Fruit fly (Drosophila melanogaster) whole organism, embryonic: ENCODE results near the gene CG11600.

Experiments used
- Bdp1 ChIP-seq: fragments of 200-800 bp; sonication (Bioruptor generic); optimal IDR thresholded peaks from 3 replicates; lab custom pipeline; 2016; ENCODE audit warnings: missing biosample characterization, missing genetic modification characterization
- BtbVII ChIP-seq: fragments of 200-800 bp; sonication (Bioruptor generic); optimal IDR thresholded peaks from 3 replicates; lab custom pipeline; 2017; ENCODE audit warnings: missing biosample characterization, mild to moderate bottlenecking, missing genetic modification characterization
- C15 ChIP-seq: fragments of 200-800 bp; sonication (Bioruptor generic); IDR thresholded peaks from 3 replicates; pipeline ENCODE4 v1.3.6; 2022; ENCODE audit warnings: missing biosample characterization, missing genetic modification characterization
- CG10147 ChIP-seq: fragments of 200-800 bp; sonication (Bioruptor generic); optimal IDR thresholded peaks from 2 replicates; lab custom pipeline; 2019; ENCODE audit warnings: missing biosample characterization, mild to moderate bottlenecking, missing genetic modification characterization, moderate library complexity
- CG10267 ChIP-seq: fragments of 200-800 bp; sonication (Bioruptor generic); optimal IDR thresholded peaks from 2 replicates; lab custom pipeline; 2018; ENCODE audit warnings: missing biosample characterization, mild to moderate bottlenecking, missing genetic modification characterization, moderate library complexity
- CG10274 ChIP-seq: fragments of 200-800 bp; sonication (Bioruptor generic); optimal IDR thresholded peaks from 3 replicates; lab custom pipeline; 2017; ENCODE audit warnings: missing biosample characterization, mild to moderate bottlenecking, missing genetic modification characterization
- CG10462 ChIP-seq: fragments of 200-800 bp; sonication (Bioruptor generic); optimal IDR thresholded peaks from 2 replicates; lab custom pipeline; 2016; ENCODE audit warnings: missing biosample characterization, missing genetic modification characterization
- CG11247 ChIP-seq: fragments of 200-800 bp; sonication (Bioruptor generic); IDR thresholded peaks from 2 replicates; pipeline ENCODE4 v1.3.6; 2022; ENCODE audit warnings: missing biosample characterization, missing genetic modification characterization
- CG11398 ChIP-seq: fragments of 200-800 bp; sonication (Bioruptor generic); optimal IDR thresholded peaks from 2 replicates; lab custom pipeline; 2016; ENCODE audit warnings: missing biosample characterization, missing genetic modification characterization
- CG13287 ChIP-seq: fragments of 200-800 bp; sonication (Bioruptor generic); IDR thresholded peaks from 2 replicates; pipeline ENCODE4 v1.3.6; 2022; ENCODE audit warnings: missing biosample characterization, missing genetic modification characterization; ENCODE audit not compliant: partially characterized antibody
- CG14860 ChIP-seq: fragments of 200-800 bp; sonication (Bioruptor generic); IDR thresholded peaks from 3 replicates; pipeline ENCODE4 v1.3.6; 2022; ENCODE audit warnings: missing biosample characterization, missing genetic modification characterization; ENCODE audit not compliant: partially characterized antibody
- CG1602 ChIP-seq: fragments of 200-800 bp; sonication (Bioruptor generic); optimal IDR thresholded peaks from 3 replicates; lab custom pipeline; 2016; ENCODE audit warnings: missing biosample characterization, missing genetic modification characterization
- CG16863 ChIP-seq: fragments of 200-800 bp; sonication (Bioruptor generic); optimal IDR thresholded peaks from 3 replicates; lab custom pipeline; 2016; ENCODE audit warnings: missing biosample characterization, missing genetic modification characterization
- CG18764 ChIP-seq: fragments of 200-800 bp; sonication (Bioruptor generic); optimal IDR thresholded peaks from 3 replicates; lab custom pipeline; 2016; ENCODE audit warnings: missing biosample characterization, missing genetic modification characterization
- CG34224 ChIP-seq: fragments of 200-800 bp; sonication (Bioruptor generic); IDR thresholded peaks from 3 replicates; pipeline ENCODE4 v1.3.6; 2022; ENCODE audit warnings: missing biosample characterization, missing genetic modification characterization; ENCODE audit not compliant: partially characterized antibody
- CG34376 ChIP-seq: fragments of 200-800 bp; sonication (Bioruptor generic); optimal IDR thresholded peaks from 2 replicates; lab custom pipeline; 2018; ENCODE audit warnings: missing biosample characterization, mild to moderate bottlenecking, missing genetic modification characterization
- CG3838 ChIP-seq: fragments of 200-800 bp; sonication (Bioruptor generic); optimal IDR thresholded peaks from 3 replicates; lab custom pipeline; 2016; ENCODE audit warnings: missing biosample characterization, missing genetic modification characterization
- CG6175 ChIP-seq: fragments of 200-800 bp; sonication (Bioruptor generic); IDR thresholded peaks from 3 replicates; pipeline ENCODE4 v1.3.6; 2022; ENCODE audit warnings: missing biosample characterization, missing genetic modification characterization
- CG8765 ChIP-seq: fragments of 200-800 bp; sonication (Bioruptor generic); IDR thresholded peaks from 2 replicates; pipeline ENCODE4 v1.3.6; 2022; ENCODE audit warnings: missing biosample characterization, missing genetic modification characterization
- CG9817 ChIP-seq: fragments of 200-800 bp; sonication (Bioruptor generic); optimal IDR thresholded peaks from 2 replicates; lab custom pipeline; 2018; ENCODE audit warnings: missing biosample characterization, mild to moderate bottlenecking, missing genetic modification characterization, moderate library complexity
- Doc3 ChIP-seq: fragments of 200-800 bp; sonication (Bioruptor generic); IDR thresholded peaks from 3 replicates; pipeline ENCODE4 v1.3.6; 2022; ENCODE audit warnings: missing biosample characterization, missing genetic modification characterization; ENCODE audit not compliant: partially characterized antibody
- Eip74EF ChIP-seq, 2 experiments: fragments of 200-800 bp in 1 of 2; fragments of >200 bp in 1 of 2; sonication (Bioruptor generic) in 1 of 2; optimal IDR thresholded peaks; 2 replicates each; lab custom pipeline; 2017 to 2019; ENCODE audit warnings: missing biosample characterization in 2 of 2, missing genetic modification characterization in 2 of 2, mild to moderate bottlenecking in 1 of 2, moderate library complexity in 1 of 2
- H15 ChIP-seq: fragments of 200-800 bp; sonication (Bioruptor generic); IDR thresholded peaks from 3 replicates; pipeline ENCODE4 v1.3.6; 2022; ENCODE audit warnings: missing biosample characterization, missing genetic modification characterization
- Hey ChIP-seq: fragments of 200-800 bp; sonication (Bioruptor generic); optimal IDR thresholded peaks from 3 replicates; lab custom pipeline; 2018; ENCODE audit warnings: missing biosample characterization, mild to moderate bottlenecking, missing genetic modification characterization
- HmgD ChIP-seq: fragments of 200-800 bp; sonication (Bioruptor generic); optimal IDR thresholded peaks from 3 replicates; lab custom pipeline; 2016; ENCODE audit warnings: missing biosample characterization, missing genetic modification characterization
- Kr ChIP-seq: fragments of 200-800 bp; sonication (Bioruptor generic); optimal IDR thresholded peaks from 2 replicates; lab custom pipeline; 2017; ENCODE audit warnings: missing biosample characterization, mild to moderate bottlenecking, missing genetic modification characterization
- MBD-R2 ChIP-seq: fragments of 200-800 bp; sonication (Bioruptor generic); IDR thresholded peaks from 2 replicates; pipeline ENCODE4 v1.3.6; 2022; ENCODE audit warnings: missing biosample characterization, missing genetic modification characterization
- Mad ChIP-seq: fragments of 200-800 bp; sonication (Bioruptor generic); optimal IDR thresholded peaks from 2 replicates; lab custom pipeline; 2016; ENCODE audit warnings: missing biosample characterization, missing genetic modification characterization
- NFAT ChIP-seq: fragments of 200-800 bp; sonication (Bioruptor generic); IDR thresholded peaks from 2 replicates; pipeline ENCODE4 v1.3.6; 2022; ENCODE audit warnings: missing biosample characterization, missing genetic modification characterization
- Optix ChIP-seq: fragments of 200-800 bp; sonication (Bioruptor generic); IDR thresholded peaks from 3 replicates; pipeline ENCODE4 v1.3.6; 2022; ENCODE audit warnings: missing biosample characterization, missing genetic modification characterization
- PHDP ChIP-seq: fragments of 200-800 bp; sonication (Bioruptor generic); optimal IDR thresholded peaks from 3 replicates; lab custom pipeline; 2018; ENCODE audit warnings: missing biosample characterization, mild to moderate bottlenecking, missing genetic modification characterization, moderate library complexity
- Side ChIP-seq: fragments of 200-800 bp; sonication (Bioruptor generic); optimal IDR thresholded peaks from 2 replicates; lab custom pipeline; 2016; ENCODE audit warnings: missing biosample characterization, missing genetic modification characterization
- Sry-δ ChIP-seq: fragments of 200-800 bp; sonication (Bioruptor generic); optimal IDR thresholded peaks from 2 replicates; lab custom pipeline; 2016; ENCODE audit warnings: missing biosample characterization, missing genetic modification characterization
- cato ChIP-seq: fragments of 200-800 bp; sonication (Bioruptor generic); optimal IDR thresholded peaks from 2 replicates; lab custom pipeline; 2016; ENCODE audit warnings: missing biosample characterization, missing genetic modification characterization, borderline replicate concordance
- chif ChIP-seq, 2 experiments: fragments of 200-800 bp; sonication (Bioruptor generic); optimal IDR thresholded peaks; 3 replicates each; lab custom pipeline; 2016; ENCODE audit warnings: missing biosample characterization in 2 of 2, missing genetic modification characterization in 2 of 2
- chinmo ChIP-seq: fragments of 200-800 bp; sonication (Bioruptor generic); IDR thresholded peaks from 4 replicates; pipeline ENCODE4 v1.3.6; 2022; ENCODE audit warnings: missing biosample characterization, missing genetic modification characterization; ENCODE audit not compliant: partially characterized antibody
- chm ChIP-seq: fragments of 200-800 bp; sonication (Bioruptor generic); IDR thresholded peaks from 2 replicates; pipeline ENCODE4 v1.3.6; 2022; ENCODE audit warnings: missing biosample characterization, missing genetic modification characterization
- disco-r ChIP-seq: fragments of 200-800 bp; sonication (Bioruptor generic); optimal IDR thresholded peaks from 2 replicates; lab custom pipeline; 2016; ENCODE audit warnings: missing biosample characterization, missing genetic modification characterization
- dm ChIP-seq: fragments of 200-800 bp; sonication (Bioruptor generic); optimal IDR thresholded peaks from 3 replicates; lab custom pipeline; 2016; ENCODE audit warnings: missing biosample characterization, missing genetic modification characterization
- dysf ChIP-seq: fragments of 200-800 bp; sonication (Bioruptor generic); IDR thresholded peaks from 3 replicates; pipeline ENCODE4 v1.3.6; 2022; ENCODE audit warnings: missing biosample characterization, missing genetic modification characterization
- grau ChIP-seq: fragments of 200-800 bp; optimal IDR thresholded peaks from 3 replicates; lab custom pipeline; 2019; ENCODE audit warnings: missing biosample characterization, mild to moderate bottlenecking, missing genetic modification characterization, moderate library complexity
- lbe ChIP-seq: fragments of 200-800 bp; sonication (Bioruptor generic); optimal IDR thresholded peaks from 2 replicates; lab custom pipeline; 2016; ENCODE audit warnings: missing biosample characterization, mild to moderate bottlenecking, missing genetic modification characterization
- lmd ChIP-seq: fragments of 200-800 bp; sonication (Bioruptor generic); IDR thresholded peaks from 2 replicates; pipeline ENCODE4 v1.3.6; 2022; ENCODE audit warnings: missing biosample characterization, missing genetic modification characterization
- org-1 ChIP-seq: fragments of 200-800 bp; sonication (Bioruptor generic); optimal IDR thresholded peaks from 2 replicates; lab custom pipeline; 2017; ENCODE audit warnings: missing biosample characterization, missing genetic modification characterization
- otp ChIP-seq: fragments of 200-800 bp; sonication (Bioruptor generic); IDR thresholded peaks from 3 replicates; pipeline ENCODE4, ENCODE4 v1.3.6; 2022; ENCODE audit warnings: missing biosample characterization, missing genetic modification characterization
- pb ChIP-seq: fragments of 200-800 bp; sonication (Bioruptor generic); optimal IDR thresholded peaks from 3 replicates; lab custom pipeline; 2016; ENCODE audit warnings: missing biosample characterization, missing genetic modification characterization
- schlank ChIP-seq: fragments of 200-800 bp; sonication (Bioruptor generic); optimal IDR thresholded peaks from 2 replicates; lab custom pipeline; 2018; ENCODE audit warnings: missing biosample characterization, mild to moderate bottlenecking, missing genetic modification characterization
- sens ChIP-seq: fragments of 200-800 bp; sonication (Bioruptor generic); peaks from one replicate; lab custom pipeline; 2016; ENCODE audit warnings: missing biosample characterization, missing genetic modification characterization
- so ChIP-seq: fragments of 200-800 bp; sonication (Bioruptor generic); IDR thresholded peaks from 3 replicates; pipeline ENCODE4 v1.3.6; 2022; ENCODE audit warnings: missing biosample characterization, missing genetic modification characterization
- toy ChIP-seq: fragments of 200-800 bp; sonication (Bioruptor generic); IDR thresholded peaks from 2 replicates; pipeline ENCODE4 v1.3.6; 2022; ENCODE audit warnings: missing biosample characterization, missing genetic modification characterization
- unc-4 ChIP-seq: fragments of 200-800 bp; sonication (Bioruptor generic); IDR thresholded peaks from 2 replicates; pipeline ENCODE4 v1.3.6; 2022; ENCODE audit warnings: missing biosample characterization, missing genetic modification characterization; ENCODE audit not compliant: partially characterized antibody

CG11600 gene

DNA sequence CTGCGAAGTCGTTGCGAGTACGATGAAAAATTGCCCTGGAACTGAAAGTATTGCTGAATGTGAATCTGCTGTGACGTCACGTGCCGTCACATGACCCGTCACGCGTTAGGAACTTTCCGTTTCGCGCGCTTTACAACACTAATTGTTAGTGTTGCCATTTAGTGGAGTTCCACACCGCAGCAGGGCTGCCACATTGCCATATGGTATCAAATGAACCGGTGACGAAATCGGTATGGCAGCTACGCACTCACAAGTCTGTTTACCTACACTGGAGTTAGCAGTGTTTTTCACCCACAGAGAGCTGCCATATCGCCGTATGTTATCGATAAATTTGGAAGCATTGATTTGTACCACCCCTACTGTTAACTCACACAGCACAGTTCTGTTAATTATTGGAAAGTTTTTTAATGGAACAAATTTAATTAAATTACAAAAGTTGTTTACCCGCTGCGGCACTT is 8.6 kb upstream of the CG11600 start, which contains the start of the genes Vha55 and Snx3 (continued):
- TF ChIP-seq CG9817 (tag; lab: Kevin White, UChicago): peak; percentile 71
- peak; percentile 1 for TF ChIP-seq CG3838 (GFP tag; lab: Kevin White, UChicago)
- TF ChIP-seq C15 (GFP tag; lab: Robert Waterston, UW): no peak
- peak; percentile 76 for TF ChIP-seq CG18764 (GFP tag; lab: Kevin White, UChicago)
- no peak for TF ChIP-seq otp
- TF ChIP-seq Bdp1 (GFP tag; lab: Kevin White, UChicago): peak; percentile 75
- TF ChIP-seq Hey (tag; lab: Kevin White, UChicago): peak; percentile 58
- TF ChIP-seq org-1 (GFP tag; lab: Kevin White, UChicago): peak; percentile 43
- peak; percentile 70 for TF ChIP-seq lbe (GFP tag; lab: Kevin White, UChicago)
- peak; percentile 18 for TF ChIP-seq PHDP (tag; lab: Kevin White, UChicago)
- peak; percentile 32 for TF ChIP-seq CG10462 (GFP tag; lab: Kevin White, UChicago)
- TF ChIP-seq cato (GFP tag; lab: Kevin White, UChicago): peak; percentile 60
- TF ChIP-seq CG11247 (GFP tag; lab: Robert Waterston, UW): no peak
- peak; percentile 60 for TF ChIP-seq CG1602 (GFP tag; lab: Kevin White, UChicago)
- no peak for TF ChIP-seq unc-4 (GFP tag; lab: Robert Waterston, UW)
- TF ChIP-seq CG6175 (GFP tag; lab: Robert Waterston, UW): no peak
- no peak for TF ChIP-seq NFAT (GFP tag; lab: Robert Waterston, UW)
- TF ChIP-seq MBD-R2 (GFP tag; lab: Robert Waterston, UW): no peak
- TF ChIP-seq H15 (GFP tag; lab: Robert Waterston, UW): no peak
- peak; percentile 56 for TF ChIP-seq grau (tag; lab: Kevin White, UChicago)
- TF ChIP-seq CG10267 (tag; lab: Kevin White, UChicago): peak; percentile 100
- TF ChIP-seq so (GFP tag; lab: Robert Waterston, UW): no peak
- TF ChIP-seq CG8765 (GFP tag; lab: Robert Waterston, UW): no peak
- TF ChIP-seq CG10147: no peak
- TF ChIP-seq dysf (GFP tag; lab: Robert Waterston, UW): no peak
- TF ChIP-seq toy: no peak
- TF ChIP-seq CG13287: no peak
- peak; percentile 71 for TF ChIP-seq Mad
- peak; percentile 97 for TF ChIP-seq Sry-δ (GFP tag; lab: Kevin White, UChicago)
- no peak for TF ChIP-seq schlank (tag; lab: Kevin White, UChicago)
- peak; percentile 42 for TF ChIP-seq CG16863 (GFP tag; lab: Kevin White, UChicago)
- TF ChIP-seq chinmo (GFP tag; lab: Robert Waterston, UW): no peak
- TF ChIP-seq HmgD: peak; percentile 96
- no peak for TF ChIP-seq Doc3
- peak; percentile 46 for TF ChIP-seq CG34376
- TF ChIP-seq CG10274 (GFP tag; lab: Kevin White, UChicago): no peak
- TF ChIP-seq CG11398 (GFP tag; lab: Kevin White, UChicago): peak; percentile 58
- TF ChIP-seq dm (GFP tag; lab: Kevin White, UChicago): peak; percentile 97
- TF ChIP-seq chm (GFP tag; lab: Robert Waterston, UW): no peak
- TF ChIP-seq Side (GFP tag; lab: Kevin White, UChicago): peak; percentile 72
- peak; percentile 44 for TF ChIP-seq BtbVII (GFP tag; lab: Kevin White, UChicago)
- peak; percentile 92 for TF ChIP-seq sens (GFP tag; lab: Kevin White, UChicago)
- TF ChIP-seq disco-r: peak; percentile 40
- no peak for TF ChIP-seq Kr (GFP tag; lab: Kevin White, UChicago)
- no peak for TF ChIP-seq CG14860 (GFP tag; lab: Robert Waterston, UW)
- no peak for TF ChIP-seq Eip74EF (GFP tag; optimal IDR thresholded peaks at IDR 0.05; lab: Kevin White, UChicago)
- TF ChIP-seq chif (GFP tag; optimal IDR thresholded peaks at IDR 0.05; lab: Kevin White, UChicago): peak; percentile 67 to 73
- TF ChIP-seq CG34224 (GFP tag; lab: Robert Waterston, UW): no peak
- no peak for TF ChIP-seq Optix (GFP tag; lab: Robert Waterston, UW)
- no peak for TF ChIP-seq lmd
- TF ChIP-seq pb (GFP tag; lab: Kevin White, UChicago): peak; percentile 73
